Fruit fly (Drosophila melanogaster): Measurements from ENCODE around the gene CG43102.

Gene CG43102

DNA sequence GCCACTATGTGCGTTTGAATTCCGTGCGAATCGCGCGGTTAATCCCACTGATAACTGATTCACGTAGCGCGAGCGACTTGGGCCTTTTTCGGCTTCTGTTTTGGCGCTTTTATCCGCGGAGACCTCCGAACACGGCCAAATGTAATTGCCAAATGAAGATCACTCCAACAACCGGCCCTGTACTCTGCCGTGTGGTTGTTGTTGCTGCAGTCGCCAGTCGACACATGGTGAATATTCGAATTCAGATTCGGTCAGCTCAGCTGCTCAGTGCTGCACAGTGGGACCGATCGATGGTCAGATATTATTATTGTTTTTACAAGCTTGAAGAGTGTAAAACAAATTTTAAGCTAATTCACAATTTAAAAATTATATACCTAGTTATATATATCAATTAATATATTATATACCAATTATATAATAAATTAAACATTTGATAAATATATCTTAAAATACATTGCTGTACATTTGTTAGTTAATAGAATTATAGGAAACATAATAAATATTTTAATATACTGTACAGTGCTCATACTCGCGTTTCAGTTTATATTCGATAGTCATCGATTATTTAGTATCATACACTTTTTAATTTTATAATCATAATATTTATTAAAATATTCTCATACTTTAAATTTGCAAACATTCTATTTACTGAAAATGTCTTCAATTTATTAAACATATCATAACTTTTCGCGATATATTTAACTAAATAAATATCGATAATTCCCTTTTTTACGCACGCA, at the start of gene CG43102 (continued):
- TF ChIP-seq phol (tag; optimal IDR thresholded peaks at IDR 0.05) (peak; percentile 53), HLH3B (GFP tag; IDR thresholded peaks at IDR 0.05) (peak; percentile 74), vnd (GFP tag; IDR thresholded peaks at IDR 0.05; ENCODE audit: partially characterized antibody) (peak; percentile 69), Blimp-1 (GFP tag; optimal IDR thresholded peaks at IDR 0.05) (peak; percentile 63), tgo (GFP tag; IDR thresholded peaks at IDR 0.05) (peak; percentile 75), Taf1 (GFP tag; IDR thresholded peaks at IDR 0.05) (peak; percentile 62), scrt (GFP tag; optimal IDR thresholded peaks at IDR 0.05) (peak; percentile 40), CG7987 (GFP tag; optimal IDR thresholded peaks at IDR 0.05) (peak; percentile 51), dmrt11E (tag; optimal IDR thresholded peaks at IDR 0.05) (peak; percentile 7), pzg (GFP tag; optimal IDR thresholded peaks at IDR 0.05) (peak; percentile 21), CG4707 (GFP tag; optimal IDR thresholded peaks at IDR 0.05) (peak; percentile 91), Awh (GFP tag; IDR thresholded peaks at IDR 0.05) (peak; percentile 73), Ravus (GFP tag; IDR thresholded peaks at IDR 0.05) (no peak; the same call in 1 of the 2 replicates), CG4282 (GFP tag; optimal IDR thresholded peaks at IDR 0.05) (peak; percentile 24), CG8944 (GFP tag; optimal IDR thresholded peaks at IDR 0.05) (peak; percentile 44), D19A (tag; optimal IDR thresholded peaks at IDR 0.05) (peak; percentile 56), rib (GFP tag; IDR thresholded peaks at IDR 0.05) (no peak; the same call in none of the 2 replicates), lbe (GFP tag; optimal IDR thresholded peaks at IDR 0.05) (peak; percentile 51), pho (GFP tag; optimal IDR thresholded peaks at IDR 0.05) (peak; percentile 16), Aef1 (GFP tag; IDR thresholded peaks at IDR 0.05) (peak; percentile 75), Med (GFP tag) (peak; percentile 96), CG15514 (GFP tag; optimal IDR thresholded peaks at IDR 0.05) (peak; percentile 90), bsh (GFP tag; optimal IDR thresholded peaks at IDR 0.05) (peak; percentile 39 to 68), trh (GFP tag; optimal IDR thresholded peaks at IDR 0.05) (peak; percentile 18), gcm2 (GFP tag; optimal IDR thresholded peaks at IDR 0.05) (no peak), insv (GFP tag; optimal IDR thresholded peaks at IDR 0.05) (no peak), Mad (GFP tag; optimal IDR thresholded peaks at IDR 0.05) (peak; percentile 26), CG12659 (GFP tag; optimal IDR thresholded peaks at IDR 0.05) (peak; percentile 62), z (GFP tag; IDR thresholded peaks at IDR 0.05) (no peak), ato (GFP tag; IDR thresholded peaks at IDR 0.05; ENCODE audit: partially characterized antibody) (peak; percentile 56; the same call in 1 of the 2 replicates), gt (GFP tag; IDR thresholded peaks at IDR 0.05) (no peak), CG6765 (GFP tag; optimal IDR thresholded peaks at IDR 0.05) (peak; percentile 26), so (GFP tag; IDR thresholded peaks at IDR 0.05) (peak; percentile 51; the same call in 1 of the 3 replicates), wdn (GFP tag; IDR thresholded peaks at IDR 0.05) (0 out of 2 replicates have a peak, but pooled peaks have one; percentile 36), CrebB (tag; optimal IDR thresholded peaks at IDR 0.05) (peak; percentile 56), CG5953 (GFP tag; IDR thresholded peaks at IDR 0.05) (peak; percentile 82), CG14667 (GFP tag; IDR thresholded peaks at IDR 0.05) (peak; percentile 59), E2f2 (GFP tag; IDR thresholded peaks at IDR 0.05) (peak; percentile 70), eyg (GFP tag; optimal IDR thresholded peaks at IDR 0.05) (no peak), HLH54F (GFP tag; optimal IDR thresholded peaks at IDR 0.05) (peak; percentile 15), Neu2 (GFP tag; optimal IDR thresholded peaks at IDR 0.05; ENCODE audit: borderline replicate concordance) (no peak), nmo (GFP tag; optimal IDR thresholded peaks at IDR 0.05) (peak; percentile 69), CG5245 (GFP tag; optimal IDR thresholded peaks at IDR 0.05) (peak; percentile 20), CG18011 (GFP tag; optimal IDR thresholded peaks at IDR 0.05) (peak; percentile 36), CG17359 (tag; optimal IDR thresholded peaks at IDR 0.05) (peak; percentile 72), lmd (GFP tag; IDR thresholded peaks at IDR 0.05) (peak; percentile 58; the same call in 1 of the 2 replicates), Abd-B (GFP tag; optimal IDR thresholded peaks at IDR 0.05) (peak; percentile 58), CG8765 (GFP tag; IDR thresholded peaks at IDR 0.05) (peak; percentile 16; the same call in 1 of the 2 replicates), Tbp (GFP tag; optimal IDR thresholded peaks at IDR 0.05) (no peak)

All from whole organism, embryonic.